Fruit fly (Drosophila melanogaster): Measurements from ENCODE around the gene CG17029.

- TF ChIP-seq usp (GFP tag; optimal IDR thresholded peaks at IDR 0.05) (no peak), pan (optimal IDR thresholded peaks at IDR 0.05) (no peak)
These were observed 27.9 kb downstream of the CG17029 start, which contains the start of the genes hzg and mRpS31 for dm6 chr3L:16004401-16005237.

All from whole organism.